Worm (Caenorhabditis elegans) whole organism, young adult: ENCODE results near the gene ugt-2.
A peak's percentile ranks its signal among the peaks of the same experiment; 100 is the strongest.

Experiments
- B0035.1 ChIP-seq: sonication (generic microtip); optimal IDR thresholded peaks from 2 replicates; lab custom pipeline; 2016; ENCODE audit warnings: missing genetic modification characterization, mild to moderate bottlenecking, missing compliant biosample characterization, missing genotype, missing genetic modification reagents
- C17E4.6 ChIP-seq: fragments of 200-800 bp; sonication (Bioruptor generic); IDR thresholded peaks from 2 replicates; pipeline ENCODE4 v1.3.6; 2022; ENCODE audit warnings: missing genetic modification reagents, missing genetic modification characterization, missing compliant biosample characterization
- F22D6.2 ChIP-seq: sonication (generic microtip); optimal IDR thresholded peaks from 2 replicates; lab custom pipeline; 2016; ENCODE audit warnings: mild to moderate bottlenecking, missing genetic modification characterization, missing compliant biosample characterization
- F33H1.4 ChIP-seq: fragments of 200-800 bp; sonication (Bioruptor generic); IDR thresholded peaks from 2 replicates; pipeline ENCODE4 v1.3.6; 2022; ENCODE audit warnings: missing genetic modification reagents, missing genetic modification characterization, missing compliant biosample characterization
- F37B4.10 ChIP-seq: fragments of 200-800 bp; sonication (Bioruptor generic); IDR thresholded peaks from 2 replicates; pipeline ENCODE4 v1.3.6; 2022; ENCODE audit warnings: missing genetic modification characterization, missing compliant biosample characterization
- F57A8.1 ChIP-seq: fragments of 200-800 bp; sonication (Bioruptor generic); optimal IDR thresholded peaks from 2 replicates; lab custom pipeline; 2018; ENCODE audit warnings: mild to moderate bottlenecking, missing genetic modification characterization, moderate library complexity, missing compliant biosample characterization
- F57C9.4 ChIP-seq: sonication (generic microtip); optimal IDR thresholded peaks from 2 replicates; lab custom pipeline; 2017; ENCODE audit warnings: mild to moderate bottlenecking, missing genetic modification characterization, missing compliant biosample characterization
- T26A5.8 ChIP-seq: sonication (generic microtip); optimal IDR thresholded peaks from 2 replicates; lab custom pipeline; 2016; ENCODE audit warnings: missing genetic modification characterization, missing compliant biosample characterization
- Y53G8AR.9 ChIP-seq: fragments of 200-800 bp; sonication (Bioruptor generic); conservative IDR thresholded peaks from 2 replicates; pipeline ENCODE4 v1.3.6; 2022; ENCODE audit warnings: missing genetic modification reagents, missing genetic modification characterization, missing compliant biosample characterization
- Y67H2A.10 ChIP-seq: fragments of 200-800 bp; sonication (Bioruptor generic); conservative IDR thresholded peaks from 2 replicates; pipeline ENCODE4 v1.3.6; 2022; ENCODE audit warnings: missing genetic modification reagents, missing genetic modification characterization, missing compliant biosample characterization
- ama-1 ChIP-seq, 3 experiments: fragments of 150-350 bp in 1 of 3; sonication (generic microtip) in 2 of 3; optimal IDR thresholded peaks; 2 replicates each; lab custom pipeline; 2014 to 2018; ENCODE audit warnings: missing biosample characterization in 2 of 3, missing genetic modification characterization in 2 of 3, missing genetic modification reagents in 2 of 3
- aptf-3 ChIP-seq: fragments of 200-800 bp; sonication (Bioruptor generic); IDR thresholded peaks from 2 replicates; pipeline ENCODE4 v1.3.6; 2022; ENCODE audit warnings: missing genetic modification characterization, missing compliant biosample characterization
- attf-3 ChIP-seq: fragments of 200-800 bp; sonication (Bioruptor generic); conservative IDR thresholded peaks from 2 replicates; pipeline ENCODE4 v1.3.6; 2022; ENCODE audit warnings: missing genetic modification reagents, missing genetic modification characterization, missing compliant biosample characterization
- bed-1 ChIP-seq: fragments of 200-800 bp; sonication (Bioruptor generic); IDR thresholded peaks from 2 replicates; pipeline ENCODE4 v1.3.6; 2022; ENCODE audit warnings: missing genetic modification reagents, missing genetic modification characterization, missing compliant biosample characterization
- bed-2 ChIP-seq: fragments of 200-800 bp; sonication (Bioruptor generic); IDR thresholded peaks from 2 replicates; pipeline ENCODE4 v1.3.6; 2022; ENCODE audit warnings: missing genetic modification reagents, missing genetic modification characterization, missing compliant biosample characterization
- ccch-3 ChIP-seq: fragments of 200-800 bp; sonication (Bioruptor generic); optimal IDR thresholded peaks from 2 replicates; lab custom pipeline; 2018; ENCODE audit warnings: mild to moderate bottlenecking, missing genetic modification characterization, missing compliant biosample characterization
- ceh-79 ChIP-seq: sonication (generic microtip); optimal IDR thresholded peaks from 2 replicates; lab custom pipeline; 2017; ENCODE audit warnings: mild to moderate bottlenecking, missing genetic modification characterization, missing compliant biosample characterization
- die-1 ChIP-seq: sonication (generic microtip); optimal IDR thresholded peaks from 2 replicates; lab custom pipeline; 2016; ENCODE audit warnings: missing genotype, mild to moderate bottlenecking, missing genetic modification characterization, missing compliant biosample characterization
- dpl-1 ChIP-seq: fragments of 150-350 bp; optimal IDR thresholded peaks from 2 replicates; lab custom pipeline; 2014; ENCODE audit warnings: missing biosample characterization, missing genetic modification reagents, missing genetic modification characterization
- egl-18 ChIP-seq: fragments of 200-800 bp; sonication (Bioruptor generic); IDR thresholded peaks from 2 replicates; pipeline ENCODE4 v1.3.6; 2022; ENCODE audit warnings: missing genetic modification reagents, missing genetic modification characterization, missing compliant biosample characterization
- ets-4 ChIP-seq: fragments of 200-800 bp; sonication (Bioruptor generic); optimal IDR thresholded peaks from 2 replicates; lab custom pipeline; 2018; ENCODE audit warnings: mild to moderate bottlenecking, missing genetic modification characterization, missing compliant biosample characterization
- gei-17 ChIP-seq: fragments of 200-800 bp; sonication (Bioruptor generic); optimal IDR thresholded peaks from 2 replicates; lab custom pipeline; 2018; ENCODE audit warnings: mild to moderate bottlenecking, missing genetic modification characterization, missing compliant biosample characterization
- him-1 ChIP-seq: sonication (generic microtip); optimal IDR thresholded peaks from 2 replicates; lab custom pipeline; 2016; ENCODE audit warnings: missing genotype, missing genetic modification reagents, missing genetic modification characterization, missing compliant biosample characterization
- hmg-1.2 ChIP-seq: fragments of 200-800 bp; sonication (Bioruptor generic); IDR thresholded peaks from 2 replicates; pipeline ENCODE4 v1.3.6; 2022; ENCODE audit warnings: missing genetic modification reagents, missing genetic modification characterization, missing compliant biosample characterization
- hmg-20 ChIP-seq: fragments of 200-800 bp; sonication (Bioruptor generic); IDR thresholded peaks from 2 replicates; pipeline ENCODE4 v1.3.6; 2022; ENCODE audit warnings: missing genetic modification reagents, missing genetic modification characterization, missing compliant biosample characterization
- let-607 ChIP-seq, 2 experiments: fragments of 200-800 bp in 1 of 2; sonication (Bioruptor generic) in 1 of 2; sonication (generic microtip) in 1 of 2; optimal IDR thresholded peaks; 2 replicates each; lab custom pipeline; 2016 to 2018; ENCODE audit warnings: mild to moderate bottlenecking in 2 of 2, missing compliant biosample characterization in 2 of 2, missing genetic modification characterization in 2 of 2, moderate library complexity in 2 of 2, missing genotype in 1 of 2
- lin-54 ChIP-seq: fragments of 200-800 bp; sonication (Bioruptor generic); optimal IDR thresholded peaks from 2 replicates; lab custom pipeline; 2018; ENCODE audit warnings: mild to moderate bottlenecking, missing genetic modification characterization, missing compliant biosample characterization
- lsl-1 ChIP-seq: fragments of 200-800 bp; sonication (Bioruptor generic); optimal IDR thresholded peaks from 2 replicates; lab custom pipeline; 2018; ENCODE audit warnings: mild to moderate bottlenecking, missing genetic modification characterization, moderate library complexity, missing compliant biosample characterization
- madf-3 ChIP-seq: fragments of 200-800 bp; sonication (Bioruptor generic); IDR thresholded peaks from 2 replicates; pipeline ENCODE4 v1.3.6; 2022; ENCODE audit warnings: missing genetic modification reagents, missing genetic modification characterization, missing compliant biosample characterization
- mxl-1 ChIP-seq: sonication (generic microtip); optimal IDR thresholded peaks from 2 replicates; lab custom pipeline; 2016; ENCODE audit warnings: missing genetic modification characterization, missing compliant biosample characterization
- nfya-1 ChIP-seq: sonication (generic microtip); optimal IDR thresholded peaks from 2 replicates; lab custom pipeline; 2017; ENCODE audit warnings: antibody characterized with exemption, missing compliant biosample characterization, missing genetic modification characterization, borderline replicate concordance; ENCODE audit not compliant: insufficient read depth
- nhr-179 ChIP-seq: sonication (generic microtip); optimal IDR thresholded peaks from 2 replicates; lab custom pipeline; 2016; ENCODE audit warnings: mild to moderate bottlenecking, missing genetic modification characterization, missing compliant biosample characterization
- nhr-80 ChIP-seq: sonication (generic microtip); optimal IDR thresholded peaks from 2 replicates; lab custom pipeline; 2016; ENCODE audit warnings: missing genetic modification characterization, missing compliant biosample characterization
- nhr-90 ChIP-seq: sonication (generic microtip); optimal IDR thresholded peaks from 2 replicates; lab custom pipeline; 2016; ENCODE audit warnings: missing genotype, mild to moderate bottlenecking, missing genetic modification characterization, missing compliant biosample characterization
- pbrm-1 ChIP-seq: fragments of 200-800 bp; sonication (Bioruptor generic); IDR thresholded peaks from 2 replicates; pipeline ENCODE4 v1.3.6; 2022; ENCODE audit warnings: missing genetic modification reagents, missing genetic modification characterization, missing compliant biosample characterization
- pha-4 ChIP-seq: fragments of 150-350 bp; sonication (generic microtip); optimal IDR thresholded peaks from 2 replicates; lab custom pipeline; 2014; ENCODE audit warnings: missing biosample characterization, missing genetic modification reagents, missing genetic modification characterization
- rcor-1 ChIP-seq: fragments of 200-800 bp; sonication (Bioruptor generic); IDR thresholded peaks from 2 replicates; pipeline ENCODE4 v1.3.6; 2022; ENCODE audit warnings: missing genetic modification reagents, missing genetic modification characterization, missing compliant biosample characterization
- snpc-1.1 ChIP-seq: sonication (generic microtip); optimal IDR thresholded peaks from 2 replicates; lab custom pipeline; 2017; ENCODE audit warnings: missing genetic modification characterization, mild to moderate bottlenecking, missing compliant biosample characterization, antibody characterized with exemption, moderate library complexity, missing genotype, missing genetic modification reagents; ENCODE audit not compliant: insufficient read depth
- snpc-1.3 ChIP-seq: sonication (generic microtip); optimal IDR thresholded peaks from 2 replicates; lab custom pipeline; 2017; ENCODE audit warnings: missing genetic modification characterization, mild to moderate bottlenecking, missing compliant biosample characterization, antibody characterized with exemption, moderate library complexity, missing genotype, missing genetic modification reagents; ENCODE audit not compliant: insufficient read depth
- somi-1 ChIP-seq: fragments of 200-800 bp; sonication (Bioruptor generic); optimal IDR thresholded peaks from 2 replicates; lab custom pipeline; 2018; ENCODE audit warnings: mild to moderate bottlenecking, missing genetic modification characterization, missing compliant biosample characterization
- tbp1 ChIP-seq: fragments of 200-800 bp; sonication (Bioruptor generic); optimal IDR thresholded peaks from 2 replicates; lab custom pipeline; 2018; ENCODE audit warnings: mild to moderate bottlenecking, missing genetic modification characterization, missing compliant biosample characterization
- tlf-1 ChIP-seq: fragments of 200-800 bp; sonication (Bioruptor generic); optimal IDR thresholded peaks from 2 replicates; lab custom pipeline; 2018; ENCODE audit warnings: mild to moderate bottlenecking, missing genetic modification characterization, missing compliant biosample characterization
- unc-62 ChIP-seq: fragments of 150-350 bp; optimal IDR thresholded peaks from 2 replicates; lab custom pipeline; 2014; ENCODE audit warnings: missing biosample characterization, missing genetic modification reagents, missing genetic modification characterization
- xnd-1 ChIP-seq: sonication (generic microtip); optimal IDR thresholded peaks from 2 replicates; lab custom pipeline; 2016; ENCODE audit warnings: missing genotype, missing genetic modification reagents, missing genetic modification characterization, missing compliant biosample characterization
- zfh-2 ChIP-seq: fragments of 200-800 bp; sonication (Bioruptor generic); conservative IDR thresholded peaks from 2 replicates; pipeline ENCODE4 v1.3.6; 2022; ENCODE audit warnings: missing genetic modification reagents, missing genetic modification characterization, missing compliant biosample characterization
- zim-3 ChIP-seq: sonication (generic microtip); optimal IDR thresholded peaks from 2 replicates; lab custom pipeline; 2017; ENCODE audit warnings: mild to moderate bottlenecking, missing genetic modification characterization, moderate library complexity, missing compliant biosample characterization
- ztf-18 ChIP-seq: sonication (generic microtip); optimal IDR thresholded peaks from 2 replicates; lab custom pipeline; 2016; ENCODE audit warnings: missing genotype, mild to moderate bottlenecking, missing genetic modification characterization, missing compliant biosample characterization
- ztf-22 ChIP-seq: fragments of 200-800 bp; sonication (Bioruptor generic); optimal IDR thresholded peaks from 2 replicates; lab custom pipeline; 2018; ENCODE audit warnings: mild to moderate bottlenecking, missing genetic modification characterization, moderate library complexity, missing compliant biosample characterization
- ztf-25 ChIP-seq: fragments of 200-800 bp; sonication (Bioruptor generic); IDR thresholded peaks from 2 replicates; pipeline ENCODE4 v1.3.6; 2022; ENCODE audit warnings: missing genetic modification reagents, missing genetic modification characterization, missing compliant biosample characterization

ugt-2 gene

ce11 chrV:10371177-10371576 lies 27.4 kb upstream of the ugt-2 start (continued):
- TF ChIP-seq ztf-25 (no peak), Y67H2A.10 (no peak), hmg-20 (GFP tag; lab: Robert Waterston, UW) (no peak), ceh-79 (tag; lab: Kevin White, UChicago) (no peak), aptf-3 (GFP tag; lab: Robert Waterston, UW) (no peak), ztf-18 (tag; lab: Kevin White, UChicago) (no peak), gei-17 (no peak), zfh-2 (GFP tag; lab: Robert Waterston, UW) (no peak), tlf-1 (GFP tag; lab: Kevin White, UChicago) (peak; percentile 28), F37B4.10 (GFP tag; lab: Robert Waterston, UW) (0 out of 2 replicates have a peak, but pooled peaks have one; percentile 33), him-1 (tag; lab: Kevin White, UChicago) (no peak), somi-1 (GFP tag; lab: Kevin White, UChicago) (no peak), F57C9.4 (tag; lab: Kevin White, UChicago) (no peak), unc-62 (GFP tag; lab: Kevin White, UChicago) (peak; percentile 82), hmg-1.2 (peak; percentile 67), pbrm-1 (GFP tag; lab: Robert Waterston, UW) (0 out of 2 replicates have a peak, but pooled peaks have one; percentile 9), attf-3 (GFP tag; lab: Robert Waterston, UW) (no peak), snpc-1.1 (tag; lab: Kevin White, UChicago) (no peak), nhr-179 (tag; lab: Kevin White, UChicago) (no peak), ets-4 (GFP tag; lab: Kevin White, UChicago) (peak; percentile 8), lin-54 (peak; percentile 28), F33H1.4 (no peak), B0035.1 (tag; lab: Kevin White, UChicago) (no peak), bed-1 (GFP tag; lab: Robert Waterston, UW) (no peak), die-1 (tag; lab: Kevin White, UChicago) (no peak), T26A5.8 (tag; lab: Kevin White, UChicago) (no peak), nhr-90 (tag; lab: Kevin White, UChicago) (no peak), nhr-80 (tag; lab: Kevin White, UChicago) (peak; percentile 92), rcor-1 (no peak), mxl-1 (tag; lab: Kevin White, UChicago) (no peak), ccch-3 (no peak), zim-3 (no peak), lsl-1 (GFP tag; lab: Kevin White, UChicago) (no peak), nfya-1 (tag; lab: Kevin White, UChicago) (no peak), tbp1 (peak; percentile 30), F57A8.1 (GFP tag; lab: Kevin White, UChicago) (no peak), madf-3 (GFP tag; lab: Robert Waterston, UW) (no peak)

ce11 chrV:10371951-10372350 lies 26.6 kb upstream of the ugt-2 start, which contains the start of gene ugt-49:
Gene ugt-49 (plus strand): TSS chrV:10372321.
- TF ChIP-seq dpl-1 (GFP tag; lab: Kevin White, UChicago) (no peak), xnd-1 (tag; lab: Kevin White, UChicago) (no peak), bed-2 (GFP tag; lab: Robert Waterston, UW) (no peak), snpc-1.3 (tag; lab: Kevin White, UChicago) (no peak), pha-4 (no peak), T26A5.8 (tag; lab: Kevin White, UChicago) (no peak), F22D6.2 (tag; lab: Kevin White, UChicago) (no peak), zfh-2 (GFP tag; lab: Robert Waterston, UW) (no peak), let-607 (tag; optimal IDR thresholded peaks at IDR 0.05; lab: Kevin White, UChicago) (no peak), Y67H2A.10 (no peak), tlf-1 (GFP tag; lab: Kevin White, UChicago) (no peak), egl-18 (GFP tag; lab: Robert Waterston, UW) (no peak), ztf-22 (GFP tag; lab: Kevin White, UChicago) (no peak), Y53G8AR.9 (no peak), ceh-79 (tag; lab: Kevin White, UChicago) (no peak), ama-1 (optimal IDR thresholded peaks at IDR 0.05; lab: Kevin White, UChicago) (no peak), ama-1 (GFP tag; optimal IDR thresholded peaks at IDR 0.05; lab: Kevin White, UChicago) (no peak), C17E4.6 (GFP tag; lab: Robert Waterston, UW) (no peak)
